Fruit fly (Drosophila melanogaster) whole organism, prepupa: ENCODE measurements around the gene p-cup.

Experiments
- Blimp-1 ChIP-seq: fragments of 200-800 bp; sonication (Bioruptor generic); optimal IDR thresholded peaks from 3 replicates; lab custom pipeline; 2017; ENCODE audit warnings: missing biosample characterization, missing genetic modification characterization, mild to moderate bottlenecking, moderate library complexity, missing genetic modification reagents
- CG10669 ChIP-seq: fragments of 200-800 bp; sonication (Bioruptor generic); optimal IDR thresholded peaks from 3 replicates; lab custom pipeline; 2018; ENCODE audit warnings: missing biosample characterization, mild to moderate bottlenecking, missing genetic modification characterization, moderate library complexity
- CG32006 ChIP-seq: fragments of 200-800 bp; sonication (Bioruptor generic); optimal IDR thresholded peaks from 3 replicates; lab custom pipeline; 2017; ENCODE audit warnings: missing biosample characterization, mild to moderate bottlenecking, missing genetic modification characterization
- CG6163 ChIP-seq: fragments of 200-800 bp; sonication (Bioruptor generic); IDR thresholded peaks from 3 replicates; pipeline ENCODE4 v1.3.6; 2022; ENCODE audit warnings: missing biosample characterization, missing genetic modification characterization
- dsx ChIP-seq: fragments of 200-800 bp; optimal IDR thresholded peaks from 3 replicates; lab custom pipeline; 2019; ENCODE audit warnings: missing biosample characterization, mild to moderate bottlenecking, missing genetic modification characterization, moderate library complexity; ENCODE audit not compliant: poor library complexity, severe bottlenecking
- eg ChIP-seq: fragments of 200-800 bp; sonication (Bioruptor generic); IDR thresholded peaks from 3 replicates; pipeline ENCODE4 v1.3.6; 2022; ENCODE audit warnings: missing biosample characterization, missing genetic modification characterization
- lz ChIP-seq: fragments of 200-800 bp; sonication (Bioruptor generic); optimal IDR thresholded peaks from 3 replicates; lab custom pipeline; 2016; ENCODE audit warnings: missing biosample characterization, missing genetic modification characterization
- topi ChIP-seq: fragments of 200-800 bp; sonication (Bioruptor generic); optimal IDR thresholded peaks from 3 replicates; lab custom pipeline; 2016; ENCODE audit warnings: missing biosample characterization, missing genetic modification characterization

DNA sequence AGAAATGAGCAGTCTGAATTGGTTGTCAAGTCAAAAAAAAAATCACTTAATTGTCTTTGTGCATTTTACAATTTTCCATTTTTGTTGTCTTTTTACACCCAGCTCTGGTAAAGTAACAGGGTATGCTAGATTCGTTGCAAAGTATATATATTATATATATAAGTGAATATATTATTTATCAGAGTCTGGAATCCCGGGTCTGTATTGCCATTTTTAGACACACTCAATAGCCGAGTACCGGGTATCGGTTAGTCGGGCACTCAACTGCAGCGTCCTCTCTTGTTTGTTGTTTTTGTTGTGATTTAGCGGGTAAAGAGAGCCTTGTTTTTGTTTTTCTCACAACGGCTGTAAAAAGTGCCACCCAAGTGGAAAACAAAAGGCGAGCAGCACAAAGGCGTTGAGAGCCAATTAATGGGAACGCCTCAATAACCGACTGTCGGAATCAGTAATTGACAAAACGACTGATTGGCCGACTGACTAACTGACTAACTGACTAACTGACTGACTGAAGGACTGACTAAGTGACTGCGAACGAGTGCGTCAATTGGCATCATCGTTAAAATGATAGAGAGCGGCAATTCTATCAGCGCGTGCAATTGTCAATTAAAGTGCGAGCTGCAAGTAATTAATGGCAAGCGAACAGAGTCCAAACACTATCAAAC is 45.2 kb upstream of the p-cup start:
- peak; percentile 66 for TF ChIP-seq CG10669 (GFP tag; lab: Kevin White, UChicago)
- peak; percentile 36 for TF ChIP-seq lz (GFP tag; lab: Kevin White, UChicago)
- TF ChIP-seq dsx (GFP tag; lab: Kevin White, UChicago): peak; percentile 26
- peak; percentile 63 for TF ChIP-seq CG32006 (GFP tag; lab: Kevin White, UChicago)
- TF ChIP-seq topi (GFP tag; lab: Kevin White, UChicago): peak; percentile 55
- TF ChIP-seq eg (GFP tag; lab: Robert Waterston, UW): peak; percentile 68
- peak; percentile 75 for TF ChIP-seq CG6163 (GFP tag; lab: Robert Waterston, UW)
- TF ChIP-seq Blimp-1 (GFP tag; lab: Kevin White, UChicago): peak; percentile 19
